Fruit fly (Drosophila melanogaster) S2 (cell line): ENCODE data around the gene RNaseX25.

Source experiments
- CG8478 ChIP-seq: fragments of >200 bp; optimal IDR thresholded peaks from 2 replicates; lab custom pipeline; 2018
- CTCF ChIP-seq, 2 experiments: fragments of >200 bp; optimal IDR thresholded peaks; 2 replicates each; lab custom pipeline; 2018

DNA sequence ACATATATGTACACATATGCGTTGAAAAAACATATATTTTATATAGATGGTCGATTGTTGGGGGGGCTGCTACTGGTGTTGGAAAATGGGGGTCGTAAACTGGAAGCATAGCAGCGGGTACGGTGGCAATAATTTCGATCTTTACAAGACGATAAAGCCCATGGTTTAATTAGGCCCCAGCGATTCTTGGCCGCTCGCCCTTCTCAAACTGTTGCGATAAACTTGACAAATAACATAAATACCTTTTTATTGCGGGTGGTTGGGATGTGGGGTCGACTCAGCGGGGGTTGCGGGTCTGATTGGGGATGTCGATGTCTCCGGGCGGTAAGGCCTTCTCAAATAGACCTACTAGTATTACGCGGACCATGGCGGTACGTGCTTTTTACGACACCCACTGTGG, 31.8 kb upstream of the RNaseX25 start:
- no peak for TF ChIP-seq CG8478 (lab: Kevin White, UChicago)
- TF ChIP-seq CTCF (optimal IDR thresholded peaks at IDR 0.05; lab: Kevin White, UChicago), result no peak
